Worm (Caenorhabditis elegans) whole organism, dauer: ENCODE results near the gene arf-6.

Experiments used
- unc-62 ChIP-seq: sonication (generic microtip); optimal IDR thresholded peaks from 2 replicates; lab custom pipeline; 2017; ENCODE audit warnings: missing biosample characterization, missing genetic modification reagents, missing genetic modification characterization

Gene arf-6

ce11 chrIV:16946746-16947145 lies at the start of gene arf-6, which contains the start of gene Y116A8C.9:
TSS of gene arf-6 (plus strand) at chrIV:16947120.
TSS of gene Y116A8C.9 (minus strand) at chrIV:16946800.
- no peak for TF ChIP-seq unc-62 (GFP tag; lab: Kevin White, UChicago)

ce11 chrIV:16898205-16898604 lies 48.7 kb upstream of the arf-6 start:
- no peak for TF ChIP-seq unc-62 (GFP tag; lab: Kevin White, UChicago)

- no peak for TF ChIP-seq unc-62 (GFP tag; lab: Kevin White, UChicago)
Observed at ce11 chrIV:16915751-16916150, 31.2 kb upstream of the arf-6 start, which contains the start of gene Y116A8C.3. TSS of gene Y116A8C.3 (plus strand) at chrIV:16916051.

ce11 chrIV:16917831-16918429 lies 29.0 kb upstream of the arf-6 start, which contains the start of the genes Y116A8C.469 and Y116A8C.468:
TSS of gene Y116A8C.469 (minus strand) at chrIV:16917931.
TSS of gene Y116A8C.468 (plus strand) at chrIV:16918379.
- no peak for TF ChIP-seq unc-62 (GFP tag; lab: Kevin White, UChicago)

- no peak for TF ChIP-seq unc-62 (GFP tag; lab: Kevin White, UChicago)
Observed at ce11 chrIV:16919212-16919775, 27.6 kb upstream of the arf-6 start, which contains the start of the genes Y116A8C.470 and Y116A8C.463. TSS of gene Y116A8C.470 (minus strand) at chrIV:16919312. TSS of gene Y116A8C.463 (plus strand) at chrIV:16919725.

ce11 chrIV:16920041-16920440 lies 26.9 kb upstream of the arf-6 start, which contains the start of gene nep-23:
TSS of gene nep-23 (plus strand) at chrIV:16920341.
- TF ChIP-seq unc-62 (GFP tag; lab: Kevin White, UChicago), result no peak

- no peak for TF ChIP-seq unc-62 (GFP tag; lab: Kevin White, UChicago)
Observed at ce11 chrIV:16921999-16922398, 24.9 kb upstream of the arf-6 start.

- no peak for TF ChIP-seq unc-62 (GFP tag; lab: Kevin White, UChicago)
Observed at ce11 chrIV:16924092-16924491, 22.8 kb upstream of the arf-6 start, which contains the start of gene nep-24. TSS of gene nep-24 (plus strand) at chrIV:16924392.

- TF ChIP-seq unc-62 (GFP tag; lab: Kevin White, UChicago), result no peak
Observed at ce11 chrIV:16925363-16925863, 21.5 kb upstream of the arf-6 start.

ce11 chrIV:16926558-16926957 lies 20.4 kb upstream of the arf-6 start:
- TF ChIP-seq unc-62 (GFP tag; lab: Kevin White, UChicago), result no peak

- no peak for TF ChIP-seq unc-62 (GFP tag; lab: Kevin White, UChicago)
Observed at ce11 chrIV:16931077-16931476, 15.8 kb upstream of the arf-6 start, which contains the start of gene Y116A8C.49. TSS of gene Y116A8C.49 (minus strand) at chrIV:16931177.

- TF ChIP-seq unc-62 (GFP tag; lab: Kevin White, UChicago), result no peak
Observed at ce11 chrIV:16936053-16936452, 10.9 kb upstream of the arf-6 start.

ce11 chrIV:16939001-16939400 lies 7.9 kb upstream of the arf-6 start, which contains the start of gene Y116A8C.10:
TSS of gene Y116A8C.10 (minus strand) at chrIV:16939101.
- no peak for TF ChIP-seq unc-62 (GFP tag; lab: Kevin White, UChicago)

ce11 chrIV:16949767-16950166 lies 2.8 kb downstream of the arf-6 start, which contains the start of gene rad-54.B:
TSS of gene rad-54.B (plus strand) at chrIV:16950067.
- no peak for TF ChIP-seq unc-62 (GFP tag; lab: Kevin White, UChicago)

- no peak for TF ChIP-seq unc-62 (GFP tag; lab: Kevin White, UChicago)
Observed at ce11 chrIV:16952389-16952788, 5.5 kb downstream of the arf-6 start.

ce11 chrIV:16962445-16962844 lies 15.5 kb downstream of the arf-6 start:
- no peak for TF ChIP-seq unc-62 (GFP tag; lab: Kevin White, UChicago)
